Worm (Caenorhabditis elegans): Measurements from ENCODE around the gene F15E6.6.

The F15E6.6 gene

DNA sequence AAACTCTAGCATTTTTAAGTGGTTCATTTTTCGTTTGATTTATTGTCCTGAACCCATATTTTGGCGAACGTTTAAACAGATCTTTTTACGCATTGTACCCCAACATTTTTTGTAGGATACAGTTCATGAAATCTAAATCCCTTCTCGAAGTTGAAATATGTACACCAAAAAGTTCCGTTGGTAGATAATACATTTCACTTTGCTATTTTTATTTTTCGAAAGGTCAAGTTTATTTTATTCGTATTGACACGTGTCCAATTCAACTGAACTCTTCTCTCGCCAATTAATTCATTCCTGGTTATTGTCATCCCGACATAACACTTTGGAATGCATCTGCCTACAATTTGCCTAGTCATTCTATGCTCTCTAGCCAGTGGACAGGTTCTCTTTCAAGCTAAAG, 13.0 kb downstream of the F15E6.6 start, which contains the start of gene F36A4.2:
Gene F36A4.2 (plus strand): TSS at position 301 of the 400 bp plus-strand sequence.
- TF ChIP-seq ztf-4 (tag; optimal IDR thresholded peaks at IDR 0.05) (no peak), snpc-4 (tag; optimal IDR thresholded peaks at IDR 0.05) (no peak), mdl-1 (tag; optimal IDR thresholded peaks at IDR 0.05) (no peak), mbf-1 (tag; optimal IDR thresholded peaks at IDR 0.05) (no peak), elt-1 (tag; optimal IDR thresholded peaks at IDR 0.05) (no peak), nhr-129 (tag; optimal IDR thresholded peaks at IDR 0.05) (no peak)

DNA sequence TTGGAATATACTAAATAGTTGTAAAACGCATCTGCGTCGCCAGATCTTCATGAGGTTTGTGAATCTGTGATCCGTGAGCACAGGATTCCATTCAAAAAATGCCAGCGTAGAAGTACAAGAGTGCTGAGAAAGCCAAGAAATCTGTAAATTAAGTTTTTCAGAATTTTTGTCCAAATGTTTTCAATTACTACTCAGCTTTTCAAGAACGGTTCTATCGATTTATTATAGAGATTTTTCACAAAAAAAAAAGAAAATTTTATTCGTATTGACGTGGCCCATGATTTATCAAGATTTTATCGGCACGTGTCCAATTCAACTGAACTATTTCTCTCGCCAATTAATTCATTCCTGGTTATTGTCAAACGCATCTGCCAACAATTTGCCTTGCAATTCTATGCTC, 14.6 kb downstream of the F15E6.6 start, which contains the start of gene F36A4.3:
Gene F36A4.3 (plus strand): TSS at position 301 of the 400 bp plus-strand sequence.
- TF ChIP-seq ztf-4 (tag; optimal IDR thresholded peaks at IDR 0.05): no peak
- no peak for TF ChIP-seq ceh-82 (tag; optimal IDR thresholded peaks at IDR 0.05)
- TF ChIP-seq ztf-1 (GFP tag; conservative IDR thresholded peaks at IDR 0.05): no peak
- no peak for TF ChIP-seq nhr-12 (tag; optimal IDR thresholded peaks at IDR 0.05)
- no peak for TF ChIP-seq blmp-1 (tag; optimal IDR thresholded peaks at IDR 0.05; ENCODE audit: insufficient read depth)
- no peak for TF ChIP-seq nhr-21 (tag; optimal IDR thresholded peaks at IDR 0.05)
- TF ChIP-seq aly-2 (tag; optimal IDR thresholded peaks at IDR 0.05): no peak
- TF ChIP-seq R02D3.7 (tag; optimal IDR thresholded peaks at IDR 0.05): no peak
- TF ChIP-seq lin-11 (tag; optimal IDR thresholded peaks at IDR 0.05): no peak
- no peak for TF ChIP-seq nhr-11 (tag; optimal IDR thresholded peaks at IDR 0.05)
- TF ChIP-seq sma-3 (GFP tag; optimal IDR thresholded peaks at IDR 0.05): no peak
- TF ChIP-seq gmeb-1 (tag; optimal IDR thresholded peaks at IDR 0.05): no peak
- TF ChIP-seq ama-1 (optimal IDR thresholded peaks at IDR 0.05): no peak
- TF ChIP-seq Y55F3AM.14 (GFP tag; optimal IDR thresholded peaks at IDR 0.05): no peak
- no peak for TF ChIP-seq nhr-10 (tag; optimal IDR thresholded peaks at IDR 0.05)
- no peak for TF ChIP-seq fos-1 (tag; optimal IDR thresholded peaks at IDR 0.05)

DNA sequence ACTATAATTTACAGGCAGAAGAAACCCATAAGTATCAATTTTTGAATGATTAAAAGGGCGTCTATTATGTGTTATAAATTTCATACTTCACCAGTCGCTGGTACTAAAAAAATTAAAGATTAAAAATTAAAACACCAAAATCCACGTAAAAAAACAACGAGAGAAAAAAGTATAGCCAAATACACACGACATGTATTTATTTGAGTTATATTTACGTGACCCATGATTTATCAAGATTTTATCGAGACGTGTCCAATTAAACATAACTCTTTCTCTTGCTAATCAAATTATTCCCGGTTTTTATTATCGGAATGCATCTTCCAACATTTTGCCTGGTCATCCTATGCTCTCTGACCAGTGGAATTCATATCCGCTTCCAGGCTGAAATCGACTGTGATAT, 16.6 kb downstream of the F15E6.6 start, which contains the start of gene F36A4.4:
Gene F36A4.4 (plus strand): TSS at position 301 of the 400 bp plus-strand sequence.
- TF ChIP-seq elt-3 (tag; optimal IDR thresholded peaks at IDR 0.05): no peak
- TF ChIP-seq egl-27 (tag; optimal IDR thresholded peaks at IDR 0.05): no peak
- no peak for TF ChIP-seq snpc-4 (tag; optimal IDR thresholded peaks at IDR 0.05)

DNA sequence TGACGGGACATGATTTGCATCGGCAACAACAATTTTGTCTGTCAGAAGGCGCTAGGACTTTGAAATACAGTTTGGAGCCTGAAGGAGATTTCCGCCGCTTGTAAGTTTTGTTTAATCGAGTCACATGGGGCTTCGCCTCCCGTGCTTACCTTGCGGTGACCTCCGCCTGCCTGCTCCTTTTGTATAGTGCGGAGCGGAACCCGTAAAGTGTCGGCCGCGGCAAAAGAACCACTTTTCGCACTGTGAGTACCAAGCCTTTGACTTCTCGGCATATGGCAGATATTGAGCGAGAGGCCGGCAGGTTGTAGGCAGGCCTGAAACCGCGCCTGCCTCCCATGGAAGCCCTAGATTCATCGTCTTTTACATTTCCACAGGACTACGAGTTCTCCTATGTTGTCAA, 18.0 kb downstream of the F15E6.6 start:
- TF ChIP-seq mbf-1 (tag; optimal IDR thresholded peaks at IDR 0.05) (no peak), lsy-2 (tag; optimal IDR thresholded peaks at IDR 0.05) (no peak), nhr-23 (tag; optimal IDR thresholded peaks at IDR 0.05) (no peak), gmeb-1 (tag; optimal IDR thresholded peaks at IDR 0.05) (no peak), R02D3.7 (tag; optimal IDR thresholded peaks at IDR 0.05) (no peak), C34F6.9 (tag; optimal IDR thresholded peaks at IDR 0.05) (no peak), F13H6.1 (tag; optimal IDR thresholded peaks at IDR 0.05) (no peak), peb-1 (tag; optimal IDR thresholded peaks at IDR 0.05) (no peak), elt-1 (tag; optimal IDR thresholded peaks at IDR 0.05) (no peak), lin-39 (tag; optimal IDR thresholded peaks at IDR 0.05) (no peak), ztf-1 (GFP tag; conservative IDR thresholded peaks at IDR 0.05) (no peak), nhr-237 (tag; optimal IDR thresholded peaks at IDR 0.05) (no peak), crh-2 (tag; optimal IDR thresholded peaks at IDR 0.05) (no peak), nhr-12 (tag; optimal IDR thresholded peaks at IDR 0.05) (no peak), lin-11 (tag; optimal IDR thresholded peaks at IDR 0.05) (no peak), nhr-11 (tag; optimal IDR thresholded peaks at IDR 0.05) (no peak), unc-39 (tag; optimal IDR thresholded peaks at IDR 0.05) (no peak), ceh-16 (tag; optimal IDR thresholded peaks at IDR 0.05) (no peak), nhr-6 (tag; optimal IDR thresholded peaks at IDR 0.05) (no peak), ZK546.5 (tag; optimal IDR thresholded peaks at IDR 0.05) (no peak)

DNA sequence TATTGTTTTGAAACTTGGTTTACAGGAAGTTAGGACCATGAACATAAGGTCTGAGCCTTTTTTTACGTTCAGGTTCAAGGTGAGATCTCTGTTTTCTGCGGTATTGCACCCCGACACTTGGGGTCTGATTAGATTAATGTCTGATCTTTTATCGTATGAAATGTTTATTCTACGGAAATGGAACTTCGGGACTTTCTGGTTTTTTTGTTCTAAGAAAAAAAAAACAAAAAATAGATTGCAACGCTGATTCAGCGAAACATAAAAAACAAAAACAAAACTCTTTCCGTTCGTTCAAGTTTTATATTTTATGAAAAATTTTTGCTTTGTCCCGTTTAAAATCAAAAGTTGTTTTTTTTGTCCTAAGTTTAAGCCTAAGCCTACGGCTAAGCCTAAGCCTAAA, 18.7 kb downstream of the F15E6.6 start, which contains the start of gene F36A4.5:
Gene F36A4.5 (plus strand): TSS at position 301 of the 400 bp plus-strand sequence.
- TF ChIP-seq egl-27 (tag; optimal IDR thresholded peaks at IDR 0.05) (no peak), aly-2 (tag; optimal IDR thresholded peaks at IDR 0.05) (no peak), Y55F3AM.14 (GFP tag; optimal IDR thresholded peaks at IDR 0.05) (no peak)

All from whole organism, L2 larva.